Fruit fly (Drosophila melanogaster) whole organism, embryonic: ENCODE data around the gene Swip-1.

Experiments used
- Adf1 ChIP-seq: fragments of 200-800 bp; sonication (Bioruptor generic); IDR thresholded peaks from 2 replicates; pipeline ENCODE4 v1.3.6; 2022; ENCODE audit warnings: missing biosample characterization, missing genetic modification characterization
- CG11085 ChIP-seq: fragments of 200-800 bp; sonication (Bioruptor generic); IDR thresholded peaks from 2 replicates; pipeline ENCODE4 v1.3.6; 2022; ENCODE audit warnings: missing biosample characterization, missing genetic modification characterization
- CG11560 ChIP-seq: fragments of 200-800 bp; sonication (Bioruptor generic); IDR thresholded peaks from 3 replicates; pipeline ENCODE4 v1.3.6; 2022; ENCODE audit warnings: missing biosample characterization, missing genetic modification characterization
- CG12942 ChIP-seq: fragments of 200-800 bp; sonication (Bioruptor generic); optimal IDR thresholded peaks from 3 replicates; lab custom pipeline; 2016; ENCODE audit warnings: missing biosample characterization, missing genetic modification characterization
- CG15696 ChIP-seq: fragments of 200-800 bp; sonication (Bioruptor generic); optimal IDR thresholded peaks from 2 replicates; lab custom pipeline; 2019; ENCODE audit warnings: missing biosample characterization, mild to moderate bottlenecking, missing genetic modification characterization, moderate library complexity
- CG17829 ChIP-seq: fragments of 200-800 bp; optimal IDR thresholded peaks from 2 replicates; lab custom pipeline; 2019; ENCODE audit warnings: missing biosample characterization, mild to moderate bottlenecking, missing genetic modification characterization, moderate library complexity
- CG2116 ChIP-seq: fragments of 200-800 bp; sonication (Bioruptor generic); optimal IDR thresholded peaks from 3 replicates; lab custom pipeline; 2018; ENCODE audit warnings: missing biosample characterization, mild to moderate bottlenecking, missing genetic modification characterization
- CG2712 ChIP-seq: fragments of 200-800 bp; optimal IDR thresholded peaks from 3 replicates; lab custom pipeline; 2019; ENCODE audit warnings: missing biosample characterization, mild to moderate bottlenecking, missing genetic modification characterization, moderate library complexity
- CG3065 ChIP-seq: fragments of 200-800 bp; sonication (Bioruptor generic); optimal IDR thresholded peaks from 2 replicates; lab custom pipeline; 2016; ENCODE audit warnings: missing biosample characterization, missing genetic modification characterization
- CG4820 ChIP-seq: fragments of 200-800 bp; sonication (Bioruptor generic); optimal IDR thresholded peaks from 3 replicates; lab custom pipeline; 2016; ENCODE audit warnings: missing biosample characterization, missing genetic modification characterization
- CG6683 ChIP-seq: fragments of 200-800 bp; sonication (Bioruptor generic); optimal IDR thresholded peaks from 2 replicates; lab custom pipeline; 2017; ENCODE audit warnings: missing biosample characterization, mild to moderate bottlenecking, missing genetic modification characterization, missing genetic modification reagents
- CG7786 ChIP-seq: fragments of 200-800 bp; sonication (Bioruptor generic); optimal IDR thresholded peaks from 2 replicates; lab custom pipeline; 2016; ENCODE audit warnings: missing biosample characterization, missing genetic modification characterization
- CG8281 ChIP-seq: fragments of 200-800 bp; sonication (Bioruptor generic); optimal IDR thresholded peaks from 2 replicates; lab custom pipeline; 2018; ENCODE audit warnings: missing biosample characterization, mild to moderate bottlenecking, missing genetic modification characterization, moderate library complexity
- CG8944 ChIP-seq: fragments of 200-800 bp; sonication (Bioruptor generic); optimal IDR thresholded peaks from 3 replicates; lab custom pipeline; 2016; ENCODE audit warnings: missing biosample characterization, missing genetic modification characterization
- CG9876 ChIP-seq: fragments of 200-800 bp; sonication (Bioruptor generic); optimal IDR thresholded peaks from 2 replicates; lab custom pipeline; 2016; ENCODE audit warnings: missing biosample characterization, missing genetic modification characterization
- CG9932 ChIP-seq: fragments of 200-800 bp; sonication (Bioruptor generic); IDR thresholded peaks from 2 replicates; pipeline ENCODE4 v1.3.6; 2022; ENCODE audit warnings: missing biosample characterization, missing genetic modification characterization
- CrebB ChIP-seq: fragments of 200-800 bp; sonication (Bioruptor generic); optimal IDR thresholded peaks from 3 replicates; lab custom pipeline; 2018; ENCODE audit warnings: missing biosample characterization, mild to moderate bottlenecking, missing genetic modification characterization
- D19B ChIP-seq: fragments of 200-800 bp; sonication (Bioruptor generic); optimal IDR thresholded peaks from 2 replicates; lab custom pipeline; 2017; ENCODE audit warnings: missing biosample characterization, mild to moderate bottlenecking, missing genetic modification characterization
- Elba2 ChIP-seq: fragments of 200-800 bp; sonication (Bioruptor generic); optimal IDR thresholded peaks from 3 replicates; lab custom pipeline; 2016; ENCODE audit warnings: missing biosample characterization, missing genetic modification characterization
- Ets65A ChIP-seq: fragments of 200-800 bp; sonication (Bioruptor generic); peaks from one replicate; lab custom pipeline; 2016; ENCODE audit warnings: missing biosample characterization, missing genetic modification characterization
- HLH3B ChIP-seq: fragments of 200-800 bp; sonication (Bioruptor generic); IDR thresholded peaks from 2 replicates; pipeline ENCODE4 v1.3.6; 2022; ENCODE audit warnings: missing biosample characterization, missing genetic modification characterization
- HLHmδ ChIP-seq: fragments of 200-800 bp; sonication (Bioruptor generic); optimal IDR thresholded peaks from 2 replicates; lab custom pipeline; 2018; ENCODE audit warnings: missing biosample characterization, mild to moderate bottlenecking, missing genetic modification characterization, moderate library complexity
- HmgZ ChIP-seq: fragments of 200-800 bp; sonication (Bioruptor generic); optimal IDR thresholded peaks from 2 replicates; lab custom pipeline; 2018; ENCODE audit warnings: missing biosample characterization, mild to moderate bottlenecking, missing genetic modification characterization
- Jarid2 ChIP-seq: fragments of 200-800 bp; sonication (Bioruptor generic); optimal IDR thresholded peaks from 3 replicates; lab custom pipeline; 2017; ENCODE audit warnings: mild to moderate bottlenecking, missing biosample characterization, missing genetic modification reagents, missing genetic modification characterization
- NFAT ChIP-seq: fragments of 200-800 bp; sonication (Bioruptor generic); IDR thresholded peaks from 2 replicates; pipeline ENCODE4 v1.3.6; 2022; ENCODE audit warnings: missing biosample characterization, missing genetic modification characterization
- Six4 ChIP-seq: fragments of 200-800 bp; sonication (Bioruptor generic); optimal IDR thresholded peaks from 2 replicates; lab custom pipeline; 2016; ENCODE audit warnings: missing biosample characterization, missing genetic modification characterization
- Xbp1 ChIP-seq: fragments of 200-800 bp; sonication (Bioruptor generic); optimal IDR thresholded peaks from 3 replicates; lab custom pipeline; 2016; ENCODE audit warnings: missing biosample characterization, mild to moderate bottlenecking, missing genetic modification characterization
- Xrp1 ChIP-seq: fragments of 200-800 bp; sonication (Bioruptor generic); IDR thresholded peaks from 2 replicates; pipeline ENCODE4 v1.3.6; 2022; ENCODE audit warnings: missing biosample characterization, missing genetic modification characterization
- aop ChIP-seq: fragments of 200-800 bp; sonication (Bioruptor generic); IDR thresholded peaks from 2 replicates; pipeline ENCODE4 v1.3.6; 2022; ENCODE audit warnings: missing biosample characterization, missing genetic modification characterization
- bigmax ChIP-seq: fragments of 200-800 bp; sonication (Bioruptor generic); optimal IDR thresholded peaks from 2 replicates; lab custom pipeline; 2018; ENCODE audit warnings: missing biosample characterization, mild to moderate bottlenecking, missing genetic modification characterization
- chm ChIP-seq: fragments of 200-800 bp; sonication (Bioruptor generic); IDR thresholded peaks from 2 replicates; pipeline ENCODE4 v1.3.6; 2022; ENCODE audit warnings: missing biosample characterization, missing genetic modification characterization
- dan ChIP-seq: fragments of 200-800 bp; sonication (Bioruptor generic); IDR thresholded peaks from 2 replicates; pipeline ENCODE4 v1.3.6; 2022; ENCODE audit warnings: missing biosample characterization, missing genetic modification characterization
- dimm ChIP-seq: fragments of 200-800 bp; sonication (Bioruptor generic); IDR thresholded peaks from 2 replicates; pipeline ENCODE4 v1.3.6; 2022; ENCODE audit warnings: missing biosample characterization, missing genetic modification characterization
- dmrt11E ChIP-seq: fragments of 200-800 bp; sonication (Bioruptor generic); optimal IDR thresholded peaks from 3 replicates; lab custom pipeline; 2018; ENCODE audit warnings: missing biosample characterization, mild to moderate bottlenecking, missing genetic modification characterization, moderate library complexity
- exex ChIP-seq: fragments of 200-800 bp; sonication (Bioruptor generic); optimal IDR thresholded peaks from 4 replicates; lab custom pipeline; 2018; ENCODE audit warnings: missing biosample characterization, mild to moderate bottlenecking, missing genetic modification characterization, moderate library complexity
- fd96Cb ChIP-seq: fragments of 200-800 bp; sonication (Bioruptor generic); optimal IDR thresholded peaks from 2 replicates; lab custom pipeline; 2018; ENCODE audit warnings: missing biosample characterization, mild to moderate bottlenecking, missing genetic modification characterization, moderate library complexity
- gfzf ChIP-seq: fragments of 200-800 bp; sonication (Bioruptor generic); optimal IDR thresholded peaks from 2 replicates; lab custom pipeline; 2016; ENCODE audit warnings: missing biosample characterization, mild to moderate bottlenecking, missing genetic modification characterization, moderate library complexity
- ham ChIP-seq: fragments of 200-800 bp; sonication (Bioruptor generic); IDR thresholded peaks from 2 replicates; pipeline ENCODE4 v1.3.6; 2022; ENCODE audit warnings: missing biosample characterization, missing genetic modification characterization
- her ChIP-seq: fragments of 200-800 bp; sonication (Bioruptor generic); optimal IDR thresholded peaks from 2 replicates; lab custom pipeline; 2016; ENCODE audit warnings: missing biosample characterization, missing genetic modification characterization
- inv ChIP-seq: fragments of 200-800 bp; sonication (Bioruptor generic); IDR thresholded peaks from 2 replicates; pipeline ENCODE4 v1.3.6; 2022; ENCODE audit warnings: missing biosample characterization, missing genetic modification characterization; ENCODE audit not compliant: partially characterized antibody
- kah ChIP-seq: fragments of 200-800 bp; sonication (Bioruptor generic); optimal IDR thresholded peaks from 2 replicates; lab custom pipeline; 2018; ENCODE audit warnings: missing biosample characterization, mild to moderate bottlenecking, missing genetic modification characterization
- knrl ChIP-seq: fragments of 200-800 bp; sonication (Bioruptor generic); IDR thresholded peaks from 3 replicates; pipeline ENCODE4 v1.3.6; 2022; ENCODE audit warnings: missing biosample characterization, missing genetic modification characterization; ENCODE audit not compliant: partially characterized antibody
- mirr ChIP-seq: fragments of 200-800 bp; sonication (Bioruptor generic); optimal IDR thresholded peaks from 3 replicates; lab custom pipeline; 2018; ENCODE audit warnings: missing biosample characterization, mild to moderate bottlenecking, missing genetic modification characterization
- pan ChIP-seq, 4 experiments: fragments of >200 bp in 3 of 4; fragments of 200-800 bp in 1 of 4; sonication (Bioruptor generic) in 1 of 4; optimal IDR thresholded peaks in 3 of 4; IDR thresholded peaks in 1 of 4; 2 replicates each; pipeline versions ENCODE4 v1.3.6 to Lab custom; 2017 to 2022; ENCODE audit warnings: missing biosample characterization in 2 of 4, missing genetic modification characterization in 2 of 4, mixed read lengths in 1 of 4
- row ChIP-seq: fragments of 200-800 bp; sonication (Bioruptor generic); IDR thresholded peaks from 3 replicates; pipeline ENCODE4 v1.3.6; 2022; ENCODE audit warnings: missing biosample characterization, missing genetic modification characterization
- shn ChIP-seq: fragments of 200-800 bp; sonication (Bioruptor generic); optimal IDR thresholded peaks from 3 replicates; lab custom pipeline; 2016; ENCODE audit warnings: missing biosample characterization, missing genetic modification characterization
- sim ChIP-seq: fragments of 200-800 bp; sonication (Bioruptor generic); IDR thresholded peaks from 2 replicates; pipeline ENCODE4 v1.3.6; 2022; ENCODE audit warnings: missing biosample characterization, missing genetic modification characterization
- trem ChIP-seq: fragments of 200-800 bp; optimal IDR thresholded peaks from 3 replicates; lab custom pipeline; 2019; ENCODE audit warnings: missing biosample characterization, mild to moderate bottlenecking, missing genetic modification characterization, moderate library complexity
- wek ChIP-seq: fragments of 200-800 bp; sonication (Bioruptor generic); optimal IDR thresholded peaks from 3 replicates; lab custom pipeline; 2018; ENCODE audit warnings: missing biosample characterization, mild to moderate bottlenecking, missing genetic modification characterization, moderate library complexity

Swip-1 gene

DNA sequence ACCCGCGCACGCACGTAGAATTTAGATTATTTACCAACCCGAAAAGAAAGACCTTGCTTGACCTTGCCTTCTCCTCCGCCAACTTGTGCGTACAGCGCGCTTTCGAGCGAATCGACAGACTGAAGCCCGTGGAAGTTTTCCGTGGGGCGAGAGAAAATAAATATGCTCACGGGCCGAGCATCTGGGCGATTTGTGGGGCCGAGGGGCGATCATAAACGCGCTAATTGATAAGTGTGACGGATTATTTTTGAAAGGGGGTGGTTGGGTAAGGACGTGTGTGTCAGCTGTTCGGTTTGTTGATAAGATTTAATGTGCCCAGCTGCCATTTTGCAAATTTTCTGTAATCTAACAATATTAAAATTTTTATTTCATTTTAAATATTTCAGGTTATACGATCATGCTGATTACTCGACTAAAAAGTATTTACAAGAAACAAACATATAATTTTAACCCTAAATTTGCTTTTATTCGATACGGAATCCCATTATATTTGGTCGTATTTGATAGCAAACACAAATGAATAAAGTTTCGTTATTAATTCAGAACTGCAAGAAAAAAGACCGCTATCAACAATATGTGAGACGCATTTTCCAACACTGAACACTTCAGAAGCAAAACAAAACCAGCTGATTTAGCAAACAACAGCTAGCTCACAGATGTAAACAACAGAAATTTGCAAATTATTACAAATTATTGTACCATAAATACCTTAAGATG, 12.9 kb downstream of the Swip-1 start, which contains the start of the genes L2HGDH and CG10431 (continued):
- TF ChIP-seq HLHmδ = no peak
- peak; percentile 77 for TF ChIP-seq row (GFP tag; lab: Robert Waterston, UW)
- peak; percentile 36; the same call in 1 of the 2 replicates for TF ChIP-seq Xrp1 (GFP tag; lab: Robert Waterston, UW)
- peak; percentile 15 for TF ChIP-seq D19B (GFP tag; lab: Kevin White, UChicago)
- no peak for TF ChIP-seq ham (GFP tag; lab: Robert Waterston, UW)
- no peak for TF ChIP-seq CG11085 (GFP tag; lab: Robert Waterston, UW)
- peak; percentile 68 for TF ChIP-seq Xbp1 (GFP tag; lab: Kevin White, UChicago)
- TF ChIP-seq CG6683 (GFP tag; lab: Kevin White, UChicago) = no peak
- peak; percentile 47 for TF ChIP-seq dmrt11E
- peak; percentile 29 for TF ChIP-seq fd96Cb (tag; lab: Kevin White, UChicago)
- peak; percentile 83 for TF ChIP-seq bigmax (GFP tag; lab: Kevin White, UChicago)
- peak; percentile 72 for TF ChIP-seq CG2116 (GFP tag; lab: Kevin White, UChicago)
- no peak for TF ChIP-seq CG3065 (GFP tag; lab: Kevin White, UChicago)
- TF ChIP-seq Jarid2 (GFP tag; lab: Kevin White, UChicago) = peak; percentile 57
- TF ChIP-seq her = no peak
- TF ChIP-seq Six4 (GFP tag; lab: Kevin White, UChicago) = peak; percentile 9
- no peak for TF ChIP-seq pan (optimal IDR thresholded peaks at IDR 0.05; lab: Kevin White, UChicago)
- TF ChIP-seq pan (GFP tag; optimal IDR thresholded peaks at IDR 0.05 in 1 of 2, IDR thresholded peaks at IDR 0.05 in 1 of 2) = peak in 1 of 2 experiments; percentile 19
- peak; percentile 93 for TF ChIP-seq exex (tag; lab: Kevin White, UChicago)
- TF ChIP-seq CG2712 (tag; lab: Kevin White, UChicago) = peak; percentile 77
- no peak for TF ChIP-seq shn
- peak; percentile 44; the same call in 1 of the 3 replicates for TF ChIP-seq knrl
- peak; percentile 14; the same call in 1 of the 2 replicates for TF ChIP-seq sim
- TF ChIP-seq dimm = no peak
- TF ChIP-seq CG9876 (GFP tag; lab: Kevin White, UChicago) = no peak
- TF ChIP-seq kah (GFP tag; lab: Kevin White, UChicago) = peak; percentile 11
- TF ChIP-seq Ets65A (GFP tag; lab: Kevin White, UChicago) = peak; percentile 90
- TF ChIP-seq NFAT = peak; percentile 94
- peak; percentile 67 for TF ChIP-seq mirr (GFP tag; lab: Kevin White, UChicago)
- TF ChIP-seq CG11560 (tag; lab: Robert Waterston, UW) = no peak
- peak; percentile 36 for TF ChIP-seq CG15696 (tag; lab: Kevin White, UChicago)
- TF ChIP-seq CG9932 (GFP tag; lab: Robert Waterston, UW) = peak; percentile 67
- TF ChIP-seq gfzf (GFP tag; lab: Kevin White, UChicago) = peak; percentile 70
- TF ChIP-seq HmgZ (tag; lab: Kevin White, UChicago) = peak; percentile 51
- TF ChIP-seq CG12942 (GFP tag; lab: Kevin White, UChicago) = peak; percentile 34
- TF ChIP-seq CG4820 (GFP tag; lab: Kevin White, UChicago) = peak; percentile 13
- no peak for TF ChIP-seq HLH3B
- TF ChIP-seq dan (GFP tag; lab: Robert Waterston, UW) = no peak
- peak; percentile 5 for TF ChIP-seq CG8944
- no peak for TF ChIP-seq Elba2 (GFP tag; lab: Kevin White, UChicago)
- TF ChIP-seq Adf1 (GFP tag; lab: Robert Waterston, UW) = peak; percentile 44; the same call in 1 of the 2 replicates
- TF ChIP-seq CG17829 (tag; lab: Kevin White, UChicago) = peak; percentile 77
- peak; percentile 14 for TF ChIP-seq CG7786
- peak; percentile 3 for TF ChIP-seq wek (GFP tag; lab: Kevin White, UChicago)
- no peak for TF ChIP-seq aop (GFP tag; lab: Robert Waterston, UW)
- no peak for TF ChIP-seq chm
- TF ChIP-seq CG8281 = no peak
- peak; percentile 80 for TF ChIP-seq trem (tag; lab: Kevin White, UChicago)
- TF ChIP-seq CrebB = no peak
- no peak for TF ChIP-seq inv
